Fruit fly (Drosophila melanogaster): Measurements from ENCODE around the gene SmB.

The SmB gene

dm6 chr2L:10396488-10396824 is 30.0 kb downstream of the SmB start, which contains the start of gene Cnot4 (continued):
- TF ChIP-seq CG18011 (GFP tag; optimal IDR thresholded peaks at IDR 0.05) (no peak), dpn (GFP tag; optimal IDR thresholded peaks at IDR 0.05) (no peak), tap (tag; optimal IDR thresholded peaks at IDR 0.05) (no peak), CG11560 (tag; IDR thresholded peaks at IDR 0.05) (peak; percentile 97), CG8359 (GFP tag; optimal IDR thresholded peaks at IDR 0.05; ENCODE audit: borderline replicate concordance) (no peak), psq (GFP tag; optimal IDR thresholded peaks at IDR 0.05) (no peak), HLH4C (GFP tag; IDR thresholded peaks at IDR 0.05; ENCODE audit: partially characterized antibody) (no peak), gsb-n (tag; optimal IDR thresholded peaks at IDR 0.05) (peak; percentile 44), lola (GFP tag; optimal IDR thresholded peaks at IDR 0.05) (no peak), Sry-β (GFP tag; optimal IDR thresholded peaks at IDR 0.05) (peak; percentile 78), cad (GFP tag; optimal IDR thresholded peaks at IDR 0.05) (no peak), Sox102F (GFP tag; optimal IDR thresholded peaks at IDR 0.05) (no peak), unc-4 (GFP tag; IDR thresholded peaks at IDR 0.05; ENCODE audit: partially characterized antibody) (0 out of 2 replicates have a peak, but pooled peaks have one; percentile 25), CG17359 (tag; optimal IDR thresholded peaks at IDR 0.05) (no peak), HmgZ (tag; optimal IDR thresholded peaks at IDR 0.05) (no peak), CG33213 (GFP tag; optimal IDR thresholded peaks at IDR 0.05) (no peak), ssp (GFP tag; IDR thresholded peaks at IDR 0.05) (no peak), danr (GFP tag; IDR thresholded peaks at IDR 0.05) (no peak), her (GFP tag; optimal IDR thresholded peaks at IDR 0.05) (no peak), chif (GFP tag; optimal IDR thresholded peaks at IDR 0.05) (no peak), zen (tag; optimal IDR thresholded peaks at IDR 0.05) (peak; percentile 16), CG17328 (GFP tag; IDR thresholded peaks at IDR 0.05) (no peak), CG3995 (GFP tag; optimal IDR thresholded peaks at IDR 0.05) (peak; percentile 96), chn (GFP tag; optimal IDR thresholded peaks at IDR 0.05) (no peak), nerfin-2 (GFP tag; IDR thresholded peaks at IDR 0.05; ENCODE audit: partially characterized antibody) (no peak), sc (optimal IDR thresholded peaks at IDR 0.05) (no peak), sc (GFP tag; optimal IDR thresholded peaks at IDR 0.05) (no peak), CG1792 (GFP tag; optimal IDR thresholded peaks at IDR 0.05) (no peak), inv (GFP tag; IDR thresholded peaks at IDR 0.05; ENCODE audit: partially characterized antibody) (0 out of 2 replicates have a peak, but pooled peaks have one; percentile 30), CG2678 (tag; optimal IDR thresholded peaks at IDR 0.05) (no peak), slp2 (GFP tag; optimal IDR thresholded peaks at IDR 0.05) (no peak), CG5180 (GFP tag; optimal IDR thresholded peaks at IDR 0.05) (no peak), MTF-1 (GFP tag; optimal IDR thresholded peaks at IDR 0.05; ENCODE audit: borderline replicate concordance) (no peak), Adf1 (GFP tag; IDR thresholded peaks at IDR 0.05) (no peak), CG11456 (GFP tag; IDR thresholded peaks at IDR 0.05) (no peak), Ptx1 (GFP tag; IDR thresholded peaks at IDR 0.05) (no peak), D19B (GFP tag; optimal IDR thresholded peaks at IDR 0.05) (no peak), CG10267 (tag; optimal IDR thresholded peaks at IDR 0.05) (peak; percentile 35), CG4282 (GFP tag; optimal IDR thresholded peaks at IDR 0.05) (no peak), CG15514 (GFP tag; optimal IDR thresholded peaks at IDR 0.05) (peak; percentile 25), Camta (GFP tag; optimal IDR thresholded peaks at IDR 0.05) (no peak), sens (GFP tag) (no peak), CG3281 (GFP tag; optimal IDR thresholded peaks at IDR 0.05) (no peak), CG30403 (GFP tag; optimal IDR thresholded peaks at IDR 0.05) (no peak), CG4617 (GFP tag; optimal IDR thresholded peaks at IDR 0.05; ENCODE audit: borderline replicate concordance) (no peak), ro (GFP tag; IDR thresholded peaks at IDR 0.05) (no peak), Antp (GFP tag; optimal IDR thresholded peaks at IDR 0.05) (no peak), CG30020 (tag; optimal IDR thresholded peaks at IDR 0.05) (peak; percentile 92), Deaf1 (tag; optimal IDR thresholded peaks at IDR 0.05) (no peak), esg (GFP tag; conservative IDR thresholded peaks at IDR 0.05) (no peak), CG18476 (GFP tag; optimal IDR thresholded peaks at IDR 0.05) (no peak)
